Worm (Caenorhabditis elegans): ENCODE data around the gene algn-9.
A peak's percentile ranks its signal among the peaks of the same experiment; 100 is the strongest.

algn-9 gene

DNA sequence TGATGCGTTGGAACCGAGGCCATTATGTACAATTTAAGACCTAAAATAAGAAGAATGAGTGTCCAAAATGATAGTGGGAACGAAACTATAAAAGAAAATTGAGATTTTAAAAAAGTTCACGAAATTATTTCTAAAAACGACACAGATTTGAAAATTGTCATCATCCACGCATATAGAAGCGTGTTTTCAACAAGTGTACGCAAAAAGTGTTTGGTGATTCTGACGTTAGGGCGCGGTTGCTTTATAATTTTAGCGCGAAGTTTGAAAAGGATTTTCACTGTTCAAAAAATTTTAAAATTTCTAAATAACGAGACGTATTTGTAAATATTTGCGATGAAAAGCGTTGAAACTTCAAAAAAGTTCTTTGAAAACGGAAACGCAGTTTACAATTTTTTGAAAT lies 20.8 kb upstream of the algn-9 start, which contains the start of gene cdc-48.1 (continued):
- TF ChIP-seq lsy-2 (tag; optimal IDR thresholded peaks at IDR 0.05) (peak; percentile 98 to 99), F16B12.6 (tag; optimal IDR thresholded peaks at IDR 0.05) (peak; percentile 81), ceh-88 (GFP tag; IDR thresholded peaks at IDR 0.05) (peak; percentile 99), unc-130 (tag; optimal IDR thresholded peaks at IDR 0.05) (peak; percentile 100), dpl-1 (GFP tag; optimal IDR thresholded peaks at IDR 0.05) (peak; percentile 100), ceh-63 (GFP tag; optimal IDR thresholded peaks at IDR 0.05) (peak; percentile 91), sptf-1 (tag; optimal IDR thresholded peaks at IDR 0.05) (no peak), unc-62 (GFP tag; optimal IDR thresholded peaks at IDR 0.05) (peak; percentile 100), unc-98 (GFP tag; IDR thresholded peaks at IDR 0.05) (peak; percentile 95), irx-1 (tag; optimal IDR thresholded peaks at IDR 0.05) (peak; percentile 99), nhr-12 (tag; optimal IDR thresholded peaks at IDR 0.05) (peak; percentile 72), fkh-8 (tag; optimal IDR thresholded peaks at IDR 0.05) (peak; percentile 100), mdl-1 (tag; optimal IDR thresholded peaks at IDR 0.05) (peak; percentile 82 to 99), nhr-28 (tag; optimal IDR thresholded peaks at IDR 0.05) (peak; percentile 77), ces-1 (GFP tag; optimal IDR thresholded peaks at IDR 0.05) (peak; percentile 97), C04F5.9 (tag; optimal IDR thresholded peaks at IDR 0.05) (peak; percentile 98), fkh-4 (tag; optimal IDR thresholded peaks at IDR 0.05; ENCODE audit: borderline replicate concordance) (peak; percentile 93), isw-1 (GFP tag; IDR thresholded peaks at IDR 0.05) (peak; percentile 100), nhr-20 (tag; optimal IDR thresholded peaks at IDR 0.05) (peak; percentile 100), C16A3.4 (tag; optimal IDR thresholded peaks at IDR 0.05) (peak; percentile 100), lin-35 (GFP tag; optimal IDR thresholded peaks at IDR 0.05) (peak; percentile 100), tlp-1 (tag; optimal IDR thresholded peaks at IDR 0.05) (no peak), ama-1 (optimal IDR thresholded peaks at IDR 0.05) (peak; percentile 98), nhr-85 (tag) (peak; percentile 100), hpl-2 (GFP tag; optimal IDR thresholded peaks at IDR 0.05) (peak; percentile 99), egl-13 (tag; optimal IDR thresholded peaks at IDR 0.05) (peak; percentile 100), snpc-4 (tag; optimal IDR thresholded peaks at IDR 0.05) (peak; percentile 95), blmp-1 (tag; optimal IDR thresholded peaks at IDR 0.05) (peak; percentile 95), alr-1 (tag; optimal IDR thresholded peaks at IDR 0.05; ENCODE audit: borderline replicate concordance) (no peak), snu-23 (GFP tag; optimal IDR thresholded peaks at IDR 0.05) (peak; percentile 100), grh-1 (GFP tag; IDR thresholded peaks at IDR 0.05) (peak; percentile 100), aly-2 (tag; optimal IDR thresholded peaks at IDR 0.05) (peak; percentile 100), ceh-8 (GFP tag; optimal IDR thresholded peaks at IDR 0.05) (peak; percentile 99), pqm-1 (tag; optimal IDR thresholded peaks at IDR 0.05) (peak; percentile 83), nhr-11 (tag; optimal IDR thresholded peaks at IDR 0.05) (peak; percentile 100), ets-5 (GFP tag; IDR thresholded peaks at IDR 0.05) (peak; percentile 97; the same call in 1 of the 2 replicates)

DNA sequence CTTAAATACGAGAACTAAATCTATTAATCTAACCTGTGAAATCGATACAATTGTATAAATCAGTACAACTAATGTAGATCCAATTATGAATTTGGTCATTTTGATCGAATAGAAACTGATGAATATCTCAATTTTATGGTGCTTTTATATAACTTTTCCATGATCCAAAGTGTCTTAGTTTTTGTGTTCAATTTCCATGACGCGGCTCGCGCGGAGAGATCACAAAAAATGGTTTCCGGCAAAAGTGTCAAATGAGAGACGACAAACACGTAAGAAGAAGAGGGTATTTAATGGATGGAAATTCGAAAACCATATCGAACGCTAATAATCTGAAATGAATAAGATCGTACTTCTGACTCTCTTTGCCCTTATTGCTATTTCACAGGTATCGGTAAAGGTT lies 19.6 kb upstream of the algn-9 start, which contains the start of the genes C06A1.6 and C06A1.7:
Gene C06A1.6 (minus strand): TSS at position 101 of the 400 bp plus-strand sequence.
Gene C06A1.7 (plus strand): TSS at position 314 of the 400 bp plus-strand sequence.
- TF ChIP-seq lin-39 (tag; optimal IDR thresholded peaks at IDR 0.05) (no peak), efl-1 (optimal IDR thresholded peaks at IDR 0.05) (no peak), efl-1 (GFP tag; optimal IDR thresholded peaks at IDR 0.05 in 1 of 2) (peak in 1 of 2 experiments; percentile 30)

DNA sequence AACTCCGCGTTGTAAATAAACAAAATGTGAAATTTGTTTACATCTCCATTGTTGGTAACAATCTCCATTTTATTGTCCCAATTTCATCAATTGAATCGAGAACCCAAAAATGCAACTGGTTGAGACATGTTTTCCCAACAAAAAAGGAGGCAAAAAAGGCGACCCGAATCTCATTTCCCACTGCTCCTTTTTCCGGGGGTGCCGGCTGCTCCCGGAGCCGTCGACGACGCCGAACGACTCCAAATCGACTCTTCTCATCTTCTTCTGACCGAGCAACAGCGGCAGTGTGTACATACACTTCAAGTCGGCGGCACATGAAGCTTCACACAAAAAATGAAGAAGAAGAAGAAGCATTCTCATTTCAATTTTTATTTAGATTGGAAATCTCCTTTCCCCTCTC lies 17.7 kb upstream of the algn-9 start:
- no peak for TF ChIP-seq fkh-4 (tag; optimal IDR thresholded peaks at IDR 0.05; ENCODE audit: borderline replicate concordance)
- no peak for TF ChIP-seq ces-1 (GFP tag; optimal IDR thresholded peaks at IDR 0.05)
- TF ChIP-seq nhr-237 (tag; optimal IDR thresholded peaks at IDR 0.05), result no peak
- no peak for TF ChIP-seq alr-1 (tag; optimal IDR thresholded peaks at IDR 0.05; ENCODE audit: borderline replicate concordance)
- TF ChIP-seq ztf-11 (tag; optimal IDR thresholded peaks at IDR 0.05), result no peak
- TF ChIP-seq lin-14 (GFP tag; optimal IDR thresholded peaks at IDR 0.05), result peak; percentile 30
- TF ChIP-seq lin-39 (tag; optimal IDR thresholded peaks at IDR 0.05), result no peak
- TF ChIP-seq ztf-4 (tag; optimal IDR thresholded peaks at IDR 0.05), result no peak
- no peak for TF ChIP-seq xbp-1 (tag; optimal IDR thresholded peaks at IDR 0.05)

All from whole organism, L1 larva.